Fruit fly (Drosophila melanogaster): ENCODE data around the gene CG6785.

- TF ChIP-seq h (optimal IDR thresholded peaks at IDR 0.05), result no peak
- no peak for TF ChIP-seq psq (optimal IDR thresholded peaks at IDR 0.05)
- no peak for TF ChIP-seq Myc (optimal IDR thresholded peaks at IDR 0.05)
These were observed 40.0 kb upstream of the CG6785 start for dm6 chr2L:12085010-12085409.

Measured in Kc167 (cell line).